Fruit fly (Drosophila melanogaster) whole organism, wandering third instar larva: ENCODE data around the gene CG5078.
A peak's percentile ranks its signal among the peaks of the same experiment; 100 is the strongest.

Experiments
- Abd-B ChIP-seq: fragments of >200 bp; optimal IDR thresholded peaks from 2 replicates; lab custom pipeline; 2017; ENCODE audit warnings: missing biosample characterization, missing genetic modification characterization
- CG32264 ChIP-seq: fragments of 200-800 bp; sonication (Bioruptor generic); optimal IDR thresholded peaks from 2 replicates; lab custom pipeline; 2016; ENCODE audit warnings: missing biosample characterization, missing genetic modification characterization
- CG9705 ChIP-seq: fragments of 200-800 bp; sonication (Bioruptor generic); optimal IDR thresholded peaks from 2 replicates; lab custom pipeline; 2018; ENCODE audit warnings: missing biosample characterization, mild to moderate bottlenecking, missing genetic modification characterization
- CrebA ChIP-seq: fragments of 200-800 bp; sonication (Bioruptor generic); optimal IDR thresholded peaks from 2 replicates; lab custom pipeline; 2016; ENCODE audit warnings: missing biosample characterization, mild to moderate bottlenecking, missing genetic modification characterization, borderline replicate concordance
- Dfd ChIP-seq: fragments of >200 bp; optimal IDR thresholded peaks from 2 replicates; lab custom pipeline; 2017; ENCODE audit warnings: missing biosample characterization, missing genetic modification characterization
- Dif ChIP-seq: fragments of 200-275, 200-300 bp; sonication (Bioruptor generic); optimal IDR thresholded peaks from 2 replicates; lab custom pipeline; 2018; ENCODE audit warnings: missing biosample characterization, missing genetic modification characterization; ENCODE audit not compliant: partially characterized antibody
- GATAd ChIP-seq: sonication (Bioruptor generic); optimal IDR thresholded peaks from 2 replicates; lab custom pipeline; 2016; ENCODE audit warnings: missing biosample characterization, missing genetic modification characterization
- HLH106 ChIP-seq: fragments of 200-800 bp; optimal IDR thresholded peaks from 3 replicates; lab custom pipeline; 2019; ENCODE audit warnings: missing biosample characterization, mild to moderate bottlenecking, missing genetic modification characterization, moderate library complexity
- Hnf4 ChIP-seq: fragments of 200-800 bp; sonication (Bioruptor generic); optimal IDR thresholded peaks from 2 replicates; lab custom pipeline; 2016; ENCODE audit warnings: missing biosample characterization, mild to moderate bottlenecking, missing genetic modification characterization
- Hr78 ChIP-seq: fragments of >200 bp; optimal IDR thresholded peaks from 2 replicates; lab custom pipeline; 2017; ENCODE audit warnings: missing biosample characterization, missing genetic modification characterization
- Hr83 ChIP-seq: fragments of 200-300 bp; sonication (Bioruptor generic); optimal IDR thresholded peaks from 2 replicates; lab custom pipeline; 2016; ENCODE audit warnings: missing biosample characterization, mild to moderate bottlenecking, missing genetic modification characterization, moderate library complexity; ENCODE audit not compliant: poor library complexity, severe bottlenecking
- Jra ChIP-seq: sonication (Bioruptor generic); optimal IDR thresholded peaks from 2 replicates; lab custom pipeline; 2016; ENCODE audit warnings: missing biosample characterization, missing genetic modification characterization
- Mio ChIP-seq: sonication (Bioruptor generic); optimal IDR thresholded peaks from 2 replicates; lab custom pipeline; 2016; ENCODE audit warnings: missing biosample characterization, missing genetic modification characterization
- Myc ChIP-seq: fragments of >200 bp; optimal IDR thresholded peaks from 2 replicates; lab custom pipeline; 2017
- N ChIP-seq: fragments of >200 bp; optimal IDR thresholded peaks from 2 replicates; lab custom pipeline; 2018; ENCODE audit warnings: missing biosample characterization, missing external identifiers, missing genetic modification characterization
- OdsH ChIP-seq: fragments of 200-800 bp; sonication (Bioruptor generic); optimal IDR thresholded peaks from 2 replicates; lab custom pipeline; 2016; ENCODE audit warnings: missing biosample characterization, mild to moderate bottlenecking, missing genetic modification characterization
- Rel ChIP-seq, 2 experiments: fragments of 200-800 bp; sonication (Bioruptor generic) in 1 of 2; optimal IDR thresholded peaks; 2 replicates in 1 of 2; 3 replicates in 1 of 2; lab custom pipeline; 2016 to 2019; ENCODE audit warnings: mild to moderate bottlenecking in 2 of 2, missing biosample characterization in 2 of 2, missing genetic modification characterization in 2 of 2, moderate library complexity in 1 of 2
- Sp1 ChIP-seq: fragments of 200-800 bp; sonication (Bioruptor generic); optimal IDR thresholded peaks from 3 replicates; lab custom pipeline; 2019; ENCODE audit warnings: missing biosample characterization, mild to moderate bottlenecking, missing genetic modification characterization, moderate library complexity
- Vsx2 ChIP-seq: fragments of 200-300, 225-300 bp; sonication (Bioruptor generic); optimal IDR thresholded peaks from 2 replicates; lab custom pipeline; 2018; ENCODE audit warnings: missing biosample characterization, missing genetic modification characterization; ENCODE audit not compliant: partially characterized antibody
- br ChIP-seq: fragments of 200-800 bp; sonication (Bioruptor generic); optimal IDR thresholded peaks from 2 replicates; lab custom pipeline; 2016; ENCODE audit warnings: missing biosample characterization, missing genetic modification characterization
- brk ChIP-seq: fragments of 200-800 bp; sonication (Bioruptor generic); optimal IDR thresholded peaks from 2 replicates; lab custom pipeline; 2016; ENCODE audit warnings: missing biosample characterization, mild to moderate bottlenecking, missing genetic modification characterization
- dl ChIP-seq, 2 experiments: fragments of 175-275, 200-275 bp in 1 of 2; fragments of 200-275 bp in 1 of 2; sonication (Bioruptor generic); optimal IDR thresholded peaks; lab custom pipeline; 2018; ENCODE audit warnings: mild to moderate bottlenecking in 2 of 2, missing biosample characterization in 2 of 2, missing genetic modification characterization in 2 of 2, moderate library complexity in 2 of 2; ENCODE audit not compliant: partially characterized antibody in 2 of 2, insufficient read depth in 1 of 2
- dmrt93B ChIP-seq: fragments of 200-800 bp; sonication (Bioruptor generic); optimal IDR thresholded peaks from 2 replicates; lab custom pipeline; 2018; ENCODE audit warnings: missing biosample characterization, mild to moderate bottlenecking, missing genetic modification characterization
- dsf ChIP-seq: sonication (Bioruptor generic); optimal IDR thresholded peaks from 2 replicates; lab custom pipeline; 2016; ENCODE audit warnings: missing biosample characterization, missing genetic modification characterization, borderline replicate concordance
- ey ChIP-seq: fragments of 200-800 bp; sonication (Bioruptor generic); optimal IDR thresholded peaks from 2 replicates; lab custom pipeline; 2016; ENCODE audit warnings: missing biosample characterization, missing genetic modification characterization
- foxo ChIP-seq, 2 experiments: fragments of 200-800 bp; sonication (Bioruptor generic); optimal IDR thresholded peaks; 2 replicates in 1 of 2; 3 replicates in 1 of 2; lab custom pipeline; 2016 to 2017; ENCODE audit warnings: missing biosample characterization in 2 of 2, missing genetic modification characterization in 2 of 2
- fru ChIP-seq: fragments of 200-800 bp; sonication (Bioruptor generic); optimal IDR thresholded peaks from 3 replicates; lab custom pipeline; 2016; ENCODE audit warnings: missing biosample characterization, mild to moderate bottlenecking, missing genetic modification characterization
- h ChIP-seq: fragments of 200-800 bp; sonication (Bioruptor generic); optimal IDR thresholded peaks from 3 replicates; lab custom pipeline; 2016; ENCODE audit warnings: missing biosample characterization, mild to moderate bottlenecking, missing genetic modification characterization
- jim ChIP-seq: fragments of 175-275, 200-325 bp; sonication (Bioruptor generic); optimal IDR thresholded peaks from 2 replicates; lab custom pipeline; 2016; ENCODE audit warnings: missing biosample characterization, mild to moderate bottlenecking, missing genetic modification characterization
- lola ChIP-seq: fragments of >200 bp; optimal IDR thresholded peaks from 2 replicates; lab custom pipeline; 2017; ENCODE audit warnings: missing biosample characterization, missing genetic modification characterization
- pan ChIP-seq: fragments of >200 bp; optimal IDR thresholded peaks from 2 replicates; lab custom pipeline; 2017
- psq ChIP-seq: fragments of 200-800 bp; sonication (Bioruptor generic); optimal IDR thresholded peaks from 3 replicates; lab custom pipeline; 2017; ENCODE audit warnings: missing biosample characterization, mild to moderate bottlenecking, missing genetic modification characterization, moderate library complexity
- rgr ChIP-seq: fragments of 200-800 bp; sonication (Bioruptor generic); optimal IDR thresholded peaks from 3 replicates; lab custom pipeline; 2016; ENCODE audit warnings: missing biosample characterization, mild to moderate bottlenecking, missing genetic modification characterization
- sage ChIP-seq: fragments of 200-800 bp; sonication (Bioruptor generic); optimal IDR thresholded peaks from 2 replicates; lab custom pipeline; 2016; ENCODE audit warnings: missing biosample characterization, mild to moderate bottlenecking, missing genetic modification characterization
- sv ChIP-seq: fragments of 200-800 bp; sonication (Bioruptor generic); optimal IDR thresholded peaks from 3 replicates; lab custom pipeline; 2016; ENCODE audit warnings: missing biosample characterization, missing genetic modification characterization
- tai ChIP-seq: sonication (Bioruptor generic); optimal IDR thresholded peaks from 2 replicates; lab custom pipeline; 2016; ENCODE audit warnings: missing biosample characterization, missing genetic modification characterization
- usp ChIP-seq: fragments of >200 bp; optimal IDR thresholded peaks from 2 replicates; lab custom pipeline; 2017; ENCODE audit warnings: missing biosample characterization, missing genetic modification characterization
- woc ChIP-seq: sonication (Bioruptor generic); optimal IDR thresholded peaks from 2 replicates; lab custom pipeline; 2016; ENCODE audit warnings: missing biosample characterization, mild to moderate bottlenecking, missing genetic modification characterization

The CG5078 gene

DNA sequence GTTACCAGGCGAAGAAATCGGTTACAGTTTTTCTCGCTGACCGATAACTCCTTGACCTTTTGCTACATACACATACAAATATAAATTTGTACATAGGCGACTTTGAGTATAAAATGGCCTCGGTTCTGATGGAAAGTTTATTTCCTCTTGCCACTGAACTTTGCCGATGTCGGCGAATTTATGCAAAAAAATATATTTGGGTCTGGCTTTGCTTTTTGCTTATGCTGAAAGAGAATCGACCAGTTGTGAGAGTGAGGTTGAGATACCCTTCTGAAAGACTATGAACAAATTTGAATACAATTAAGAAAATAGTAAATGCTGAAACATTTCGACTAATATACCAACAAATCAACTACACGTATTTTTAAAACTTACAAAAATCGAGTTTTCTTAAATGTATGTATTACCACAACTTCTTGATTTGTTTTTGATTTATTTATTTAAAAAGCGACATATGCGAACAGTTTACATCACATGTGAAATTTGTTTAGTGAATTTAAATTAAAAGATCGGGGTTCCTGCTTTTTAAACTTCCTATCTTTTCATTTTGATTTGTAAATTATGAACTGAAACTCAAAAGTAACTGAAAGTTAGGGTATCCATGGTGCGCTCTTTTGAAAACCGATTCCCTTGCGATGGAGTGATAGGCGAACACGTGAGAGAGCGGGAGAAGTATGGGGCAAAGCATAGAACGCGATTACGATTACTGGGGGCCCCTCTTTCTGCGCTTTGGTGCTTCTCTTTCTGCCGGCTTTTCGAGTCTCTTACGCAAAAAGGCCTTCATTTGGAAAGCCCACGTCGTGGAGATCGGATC is 3.5 kb downstream of the CG5078 start:
- no peak for TF ChIP-seq CrebA (GFP tag; lab: Kevin White, UChicago)
- no peak for TF ChIP-seq usp (GFP tag; lab: Kevin White, UChicago)
- TF ChIP-seq CG32264: peak; percentile 49
- TF ChIP-seq rgr (GFP tag; lab: Kevin White, UChicago): peak; percentile 75
- peak in 1 of 2 experiments; percentile 60 for TF ChIP-seq dl (GFP tag; optimal IDR thresholded peaks at IDR 0.05; lab: Kevin White, UChicago; ENCODE audit: insufficient read depth in 1 of 2, partially characterized antibody in 2 of 2)
- TF ChIP-seq Mio: no peak
- TF ChIP-seq Sp1 (GFP tag; lab: Kevin White, UChicago): peak; percentile 87
- TF ChIP-seq woc (GFP tag; lab: Kevin White, UChicago): peak; percentile 96
- TF ChIP-seq Dif (GFP tag; lab: Kevin White, UChicago): peak; percentile 51
- TF ChIP-seq psq (GFP tag; lab: Kevin White, UChicago): peak; percentile 89
- no peak for TF ChIP-seq dsf (GFP tag; lab: Kevin White, UChicago)
- TF ChIP-seq CG9705 (GFP tag; lab: Kevin White, UChicago): peak; percentile 63
- no peak for TF ChIP-seq Hr83 (GFP tag; lab: Kevin White, UChicago)
- peak; percentile 23 for TF ChIP-seq brk (GFP tag; lab: Kevin White, UChicago)
- TF ChIP-seq jim (GFP tag; lab: Kevin White, UChicago): no peak
- no peak for TF ChIP-seq pan
- TF ChIP-seq tai (GFP tag; lab: Kevin White, UChicago): peak; percentile 69
- peak; percentile 61 for TF ChIP-seq dmrt93B (GFP tag; lab: Kevin White, UChicago)
- TF ChIP-seq fru (GFP tag; lab: Kevin White, UChicago): peak; percentile 87
- TF ChIP-seq Hr78 (GFP tag; lab: Kevin White, UChicago): no peak
- TF ChIP-seq Hnf4 (GFP tag; lab: Kevin White, UChicago): peak; percentile 60
- TF ChIP-seq ey (GFP tag; lab: Kevin White, UChicago): peak; percentile 85
- TF ChIP-seq N (GFP tag; lab: Kevin White, UChicago): no peak
- no peak for TF ChIP-seq lola (GFP tag; lab: Kevin White, UChicago)
- TF ChIP-seq sv (GFP tag; lab: Kevin White, UChicago): peak; percentile 70
- TF ChIP-seq Myc (lab: Kevin White, UChicago): no peak
- TF ChIP-seq Vsx2 (GFP tag; lab: Kevin White, UChicago): no peak
- peak; percentile 83 for TF ChIP-seq br (GFP tag; lab: Kevin White, UChicago)
- TF ChIP-seq Jra (GFP tag; lab: Kevin White, UChicago): peak; percentile 67
- peak; percentile 81 for TF ChIP-seq OdsH (GFP tag; lab: Kevin White, UChicago)
- TF ChIP-seq h: peak; percentile 83
- no peak for TF ChIP-seq GATAd (GFP tag; lab: Kevin White, UChicago)
- peak in 1 of 2 experiments; percentile 86 for TF ChIP-seq foxo (GFP tag; optimal IDR thresholded peaks at IDR 0.05; lab: Kevin White, UChicago)
- TF ChIP-seq sage (GFP tag; lab: Kevin White, UChicago): peak; percentile 18
- no peak for TF ChIP-seq Dfd (GFP tag; lab: Kevin White, UChicago)
- no peak for TF ChIP-seq Abd-B (GFP tag; lab: Kevin White, UChicago)
- TF ChIP-seq Rel (GFP tag; optimal IDR thresholded peaks at IDR 0.05; lab: Kevin White, UChicago): peak; percentile 31
- TF ChIP-seq Rel (tag; optimal IDR thresholded peaks at IDR 0.05; lab: Kevin White, UChicago): peak; percentile 21
- peak; percentile 77 for TF ChIP-seq HLH106
